Worm (Caenorhabditis elegans) whole organism, young adult: ENCODE results near the gene dnj-11.

Experiments used
- ama-1 ChIP-seq, 3 experiments: fragments of 150-350 bp in 1 of 3; sonication (generic microtip) in 2 of 3; optimal IDR thresholded peaks; 2 replicates each; lab custom pipeline; 2014 to 2018; ENCODE audit warnings: missing biosample characterization in 2 of 3, missing genetic modification characterization in 2 of 3, missing genetic modification reagents in 2 of 3
- attf-6 ChIP-seq: fragments of 200-800 bp; sonication (Bioruptor generic); IDR thresholded peaks from 2 replicates; pipeline ENCODE4 v1.3.6; 2022; ENCODE audit warnings: missing genetic modification reagents, missing genetic modification characterization, missing compliant biosample characterization
- ceh-27 ChIP-seq: fragments of 200-800 bp; sonication (Bioruptor generic); optimal IDR thresholded peaks from 2 replicates; lab custom pipeline; 2018; ENCODE audit warnings: mild to moderate bottlenecking, missing genetic modification characterization, moderate library complexity, missing compliant biosample characterization
- him-1 ChIP-seq: sonication (generic microtip); optimal IDR thresholded peaks from 2 replicates; lab custom pipeline; 2016; ENCODE audit warnings: missing genotype, missing genetic modification reagents, missing genetic modification characterization, missing compliant biosample characterization
- pha-4 ChIP-seq: fragments of 150-350 bp; sonication (generic microtip); optimal IDR thresholded peaks from 2 replicates; lab custom pipeline; 2014; ENCODE audit warnings: missing biosample characterization, missing genetic modification reagents, missing genetic modification characterization
- ztf-25 ChIP-seq: fragments of 200-800 bp; sonication (Bioruptor generic); IDR thresholded peaks from 2 replicates; pipeline ENCODE4 v1.3.6; 2022; ENCODE audit warnings: missing genetic modification reagents, missing genetic modification characterization, missing compliant biosample characterization

DNA sequence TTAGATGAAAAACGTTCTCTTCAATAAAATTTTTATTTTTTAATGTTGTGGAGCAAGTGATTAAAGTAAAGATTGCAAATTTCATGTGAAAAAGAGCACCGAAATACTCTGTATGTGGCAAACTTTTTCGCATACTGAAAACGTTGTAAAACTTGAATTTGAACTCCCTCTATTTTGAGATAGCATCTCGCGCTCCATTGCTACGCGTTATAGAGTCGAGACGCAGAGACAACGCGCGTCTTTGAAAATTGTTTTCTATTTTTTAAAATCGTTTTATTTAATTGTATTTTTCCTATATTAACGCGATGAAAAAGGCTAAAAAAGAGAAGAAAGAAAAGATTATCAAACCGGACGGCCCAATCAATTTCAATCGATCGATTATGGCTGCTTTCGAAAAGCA is 37.1 kb upstream of the dnj-11 start, which contains the start of gene fan-1:
- TF ChIP-seq attf-6 (GFP tag; lab: Robert Waterston, UW) (no peak), ceh-27 (GFP tag; lab: Kevin White, UChicago) (no peak), ztf-25 (GFP tag; lab: Robert Waterston, UW) (no peak), pha-4 (no peak), him-1 (no peak), ama-1 (optimal IDR thresholded peaks at IDR 0.05; lab: Kevin White, UChicago) (no peak), ama-1 (GFP tag; optimal IDR thresholded peaks at IDR 0.05; lab: Kevin White, UChicago) (no peak)
